1 fruit fly cellular context compared by ENCODE assay signal in the genomic region with DNA sequence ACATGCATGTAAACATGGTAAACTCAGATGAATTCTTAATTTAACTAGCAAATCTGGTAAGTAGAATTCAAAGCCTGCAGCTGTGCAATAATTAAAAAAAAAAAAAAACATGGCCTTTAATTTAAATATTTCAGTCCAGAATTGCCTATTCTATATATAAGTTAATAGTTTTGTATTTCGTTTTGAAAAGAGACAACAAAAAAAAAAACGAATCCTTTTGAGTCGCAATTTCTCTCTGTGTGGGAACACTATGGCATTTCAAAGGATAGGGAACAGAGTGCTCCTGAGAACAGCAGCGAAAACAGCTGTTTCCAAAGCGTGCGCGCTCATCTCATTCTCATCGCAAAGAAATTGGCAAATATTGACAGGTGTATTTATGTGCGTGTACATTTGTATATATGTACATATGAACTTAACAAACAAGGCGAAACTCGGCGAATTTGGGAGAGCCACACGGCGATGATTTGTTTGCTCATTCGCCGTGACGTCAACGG.
A peak's percentile ranks its signal among the peaks of the same experiment; 100 is the strongest.
TF ChIP-seq lines count a peak whose summit lies in the region.

No protein-coding gene starts in this region.

TF ChIP-seq in whole organism, embryonic, 481 proteins besides CTCF, POLR2A, EP300 and RAD21 (continued from another document and continues in another):
- TF ChIP-seq bsh (GFP tag; optimal IDR thresholded peaks at IDR 0.05; lab: Kevin White, UChicago), result peak; percentile 39 to 68
- TF ChIP-seq Dp (GFP tag; optimal IDR thresholded peaks at IDR 0.05; lab: Kevin White, UChicago), result no peak
- peak; percentile 49 for TF ChIP-seq CG8924 (tag; optimal IDR thresholded peaks at IDR 0.05; lab: Kevin White, UChicago)
- TF ChIP-seq E2f2 (GFP tag; IDR thresholded peaks at IDR 0.05; lab: Robert Waterston, UW), result peak; percentile 30; the same call in 1 of the 2 replicates
- TF ChIP-seq CG10565 (GFP tag; optimal IDR thresholded peaks at IDR 0.05; lab: Kevin White, UChicago), result peak; percentile 31
- peak; percentile 48 for TF ChIP-seq CG9437 (GFP tag; optimal IDR thresholded peaks at IDR 0.05; lab: Kevin White, UChicago)
- peak; percentile 73; the same call in 2 of the 3 replicates for TF ChIP-seq dysf (GFP tag; IDR thresholded peaks at IDR 0.05; lab: Robert Waterston, UW)
- TF ChIP-seq nmo (GFP tag; optimal IDR thresholded peaks at IDR 0.05; lab: Kevin White, UChicago), result peak; percentile 76
- TF ChIP-seq CG30020 (tag; optimal IDR thresholded peaks at IDR 0.05; lab: Kevin White, UChicago), result no peak
- peak; percentile 55; the same call in 1 of the 3 replicates for TF ChIP-seq zfh1 (GFP tag; IDR thresholded peaks at IDR 0.05; lab: Robert Waterston, UW)
- TF ChIP-seq slbo (GFP tag; IDR thresholded peaks at IDR 0.05; lab: Robert Waterston, UW), result peak; percentile 53
- TF ChIP-seq ase (GFP tag; IDR thresholded peaks at IDR 0.05; lab: Robert Waterston, UW), result 0 out of 3 replicates have a peak, but pooled peaks have one; percentile 30
- TF ChIP-seq Xbp1 (GFP tag; optimal IDR thresholded peaks at IDR 0.05; lab: Kevin White, UChicago), result peak; percentile 64
- TF ChIP-seq ind (GFP tag; optimal IDR thresholded peaks at IDR 0.05; lab: Kevin White, UChicago), result peak; percentile 56
- TF ChIP-seq Xrp1 (GFP tag; IDR thresholded peaks at IDR 0.05; lab: Robert Waterston, UW), result peak; percentile 66
- no peak for TF ChIP-seq kay (GFP tag; optimal IDR thresholded peaks at IDR 0.05; lab: Kevin White, UChicago)
- no peak for TF ChIP-seq gcm2 (GFP tag; optimal IDR thresholded peaks at IDR 0.05; lab: Kevin White, UChicago)
- TF ChIP-seq Nf-YB (GFP tag; optimal IDR thresholded peaks at IDR 0.05; lab: Kevin White, UChicago), result peak; percentile 8
- TF ChIP-seq eyg (GFP tag; optimal IDR thresholded peaks at IDR 0.05; lab: Kevin White, UChicago), result no peak
- peak; percentile 66 for TF ChIP-seq Blimp-1 (GFP tag; optimal IDR thresholded peaks at IDR 0.05; lab: Kevin White, UChicago)
- peak; percentile 35; the same call in 1 of the 3 replicates for TF ChIP-seq CG17361 (GFP tag; IDR thresholded peaks at IDR 0.05; lab: Robert Waterston, UW)
- no peak for TF ChIP-seq Opbp (GFP tag; IDR thresholded peaks at IDR 0.05; lab: Robert Waterston, UW; ENCODE audit: partially characterized antibody)
- peak; percentile 38 for TF ChIP-seq CG9932 (GFP tag; IDR thresholded peaks at IDR 0.05; lab: Robert Waterston, UW)
- peak; percentile 38 for TF ChIP-seq B-H2 (GFP tag; optimal IDR thresholded peaks at IDR 0.05; lab: Kevin White, UChicago)
- peak; percentile 49 for TF ChIP-seq tin (GFP tag; optimal IDR thresholded peaks at IDR 0.05; lab: Kevin White, UChicago)
- no peak for TF ChIP-seq Bteb2 (GFP tag; optimal IDR thresholded peaks at IDR 0.05; lab: Kevin White, UChicago)
- TF ChIP-seq CG4820 (GFP tag; optimal IDR thresholded peaks at IDR 0.05; lab: Kevin White, UChicago), result peak; percentile 56
- TF ChIP-seq nau (GFP tag; optimal IDR thresholded peaks at IDR 0.05; lab: Kevin White, UChicago), result peak; percentile 55
- 0 out of 2 replicates have a peak, but pooled peaks have one; percentile 30 for TF ChIP-seq klu (GFP tag; IDR thresholded peaks at IDR 0.05; lab: Robert Waterston, UW)
- TF ChIP-seq gcm (GFP tag; optimal IDR thresholded peaks at IDR 0.05; lab: Kevin White, UChicago), result peak; percentile 43
- peak; percentile 53 for TF ChIP-seq CG17385 (GFP tag; optimal IDR thresholded peaks at IDR 0.05; lab: Kevin White, UChicago)
- peak; percentile 14 for TF ChIP-seq CG18011 (GFP tag; optimal IDR thresholded peaks at IDR 0.05; lab: Kevin White, UChicago)
- peak; percentile 19 for TF ChIP-seq Nf-YC (tag; optimal IDR thresholded peaks at IDR 0.05; lab: Kevin White, UChicago)
- TF ChIP-seq MESR4 (GFP tag; optimal IDR thresholded peaks at IDR 0.05; lab: Kevin White, UChicago), result no peak
- peak; percentile 24; the same call in 1 of the 2 replicates for TF ChIP-seq CG8765 (GFP tag; IDR thresholded peaks at IDR 0.05; lab: Robert Waterston, UW)
- peak; percentile 24; the same call in 1 of the 4 replicates for TF ChIP-seq Gug (GFP tag; IDR thresholded peaks at IDR 0.05; lab: Robert Waterston, UW)
- peak; percentile 67 for TF ChIP-seq Max (GFP tag; optimal IDR thresholded peaks at IDR 0.05; lab: Kevin White, UChicago)
- TF ChIP-seq Deaf1 (tag; optimal IDR thresholded peaks at IDR 0.05; lab: Kevin White, UChicago), result peak; percentile 12
- TF ChIP-seq Dref (GFP tag; IDR thresholded peaks at IDR 0.05; lab: Robert Waterston, UW), result no peak
- TF ChIP-seq CG10462 (GFP tag; optimal IDR thresholded peaks at IDR 0.05; lab: Kevin White, UChicago), result peak; percentile 15
- peak; percentile 44 for TF ChIP-seq Dad (GFP tag; optimal IDR thresholded peaks at IDR 0.05; lab: Kevin White, UChicago)
- TF ChIP-seq CG2889 (GFP tag; IDR thresholded peaks at IDR 0.05; lab: Robert Waterston, UW), result 0 out of 3 replicates have a peak, but pooled peaks have one; percentile 5
- TF ChIP-seq CG3407 (GFP tag; optimal IDR thresholded peaks at IDR 0.05; lab: Kevin White, UChicago), result peak; percentile 32
- no peak for TF ChIP-seq pita (GFP tag; optimal IDR thresholded peaks at IDR 0.05; lab: Kevin White, UChicago)
- TF ChIP-seq chn (GFP tag; optimal IDR thresholded peaks at IDR 0.05; lab: Kevin White, UChicago), result peak; percentile 61
- TF ChIP-seq Hand (GFP tag; optimal IDR thresholded peaks at IDR 0.05; lab: Kevin White, UChicago), result peak; percentile 49
- peak; percentile 60 for TF ChIP-seq unpg (GFP tag; optimal IDR thresholded peaks at IDR 0.05; lab: Kevin White, UChicago)
- no peak for TF ChIP-seq Lim3 (GFP tag; IDR thresholded peaks at IDR 0.05; lab: Robert Waterston, UW)
- TF ChIP-seq Adf1 (GFP tag; IDR thresholded peaks at IDR 0.05; lab: Robert Waterston, UW), result peak; percentile 26; the same call in 1 of the 2 replicates
- TF ChIP-seq her (GFP tag; optimal IDR thresholded peaks at IDR 0.05; lab: Kevin White, UChicago), result no peak
- peak; percentile 58 for TF ChIP-seq ATbp (GFP tag; optimal IDR thresholded peaks at IDR 0.05; lab: Kevin White, UChicago)
- peak; percentile 45 for TF ChIP-seq ewg (GFP tag; optimal IDR thresholded peaks at IDR 0.05; lab: Kevin White, UChicago)
- TF ChIP-seq pum (GFP tag; optimal IDR thresholded peaks at IDR 0.05; lab: Kevin White, UChicago), result no peak
- TF ChIP-seq CG15601 (tag; optimal IDR thresholded peaks at IDR 0.05; lab: Kevin White, UChicago), result peak; percentile 60
- TF ChIP-seq CkIIα-i1 (GFP tag; IDR thresholded peaks at IDR 0.05; lab: Robert Waterston, UW), result no peak
- TF ChIP-seq CG3281 (GFP tag; optimal IDR thresholded peaks at IDR 0.05; lab: Kevin White, UChicago), result peak; percentile 49
- TF ChIP-seq HmgD (GFP tag; optimal IDR thresholded peaks at IDR 0.05; lab: Kevin White, UChicago), result no peak
- TF ChIP-seq chif (GFP tag; optimal IDR thresholded peaks at IDR 0.05; lab: Kevin White, UChicago), result peak; percentile 37 to 65
- TF ChIP-seq CG9727 (GFP tag; optimal IDR thresholded peaks at IDR 0.05; lab: Kevin White, UChicago), result peak; percentile 78
- no peak for TF ChIP-seq CG17912 (GFP tag; optimal IDR thresholded peaks at IDR 0.05; lab: Kevin White, UChicago)
- TF ChIP-seq CG2129 (GFP tag; IDR thresholded peaks at IDR 0.05; lab: Robert Waterston, UW; ENCODE audit: partially characterized antibody), result no peak
- TF ChIP-seq gsb (GFP tag; IDR thresholded peaks at IDR 0.05; lab: Robert Waterston, UW), result no peak
- TF ChIP-seq CG2712 (tag; optimal IDR thresholded peaks at IDR 0.05; lab: Kevin White, UChicago), result peak; percentile 76
- peak; percentile 3 for TF ChIP-seq CG2116 (GFP tag; optimal IDR thresholded peaks at IDR 0.05; lab: Kevin White, UChicago)
- peak; percentile 43 for TF ChIP-seq Camta (GFP tag; optimal IDR thresholded peaks at IDR 0.05; lab: Kevin White, UChicago)
- no peak for TF ChIP-seq corto (GFP tag; optimal IDR thresholded peaks at IDR 0.05; lab: Kevin White, UChicago)
- TF ChIP-seq CG11504 (tag; optimal IDR thresholded peaks at IDR 0.05; lab: Kevin White, UChicago), result peak; percentile 73
- peak; percentile 57 for TF ChIP-seq dmrt11E (tag; optimal IDR thresholded peaks at IDR 0.05; lab: Kevin White, UChicago)
- TF ChIP-seq pzg (GFP tag; optimal IDR thresholded peaks at IDR 0.05; lab: Kevin White, UChicago), result no peak
- TF ChIP-seq tgo (GFP tag; IDR thresholded peaks at IDR 0.05; lab: Robert Waterston, UW), result peak; percentile 61
- TF ChIP-seq CG18599 (GFP tag; optimal IDR thresholded peaks at IDR 0.05; lab: Kevin White, UChicago), result peak; percentile 79
- 0 out of 2 replicates have a peak, but pooled peaks have one; percentile 25 for TF ChIP-seq CG10959 (GFP tag; IDR thresholded peaks at IDR 0.05; lab: Robert Waterston, UW)
- no peak for TF ChIP-seq ash1 (GFP tag; optimal IDR thresholded peaks at IDR 0.05; lab: Kevin White, UChicago)
- no peak for TF ChIP-seq Mes4 (GFP tag; optimal IDR thresholded peaks at IDR 0.05; lab: Kevin White, UChicago)
- TF ChIP-seq lola (GFP tag; optimal IDR thresholded peaks at IDR 0.05; lab: Kevin White, UChicago), result peak in 1 of 3 experiments; percentile 59
- TF ChIP-seq stc (GFP tag; IDR thresholded peaks at IDR 0.05; lab: Robert Waterston, UW), result 0 out of 2 replicates have a peak, but pooled peaks have one; percentile 36
- peak; percentile 1 for TF ChIP-seq CG12299 (tag; optimal IDR thresholded peaks at IDR 0.05; lab: Kevin White, UChicago)
- peak; percentile 50 for TF ChIP-seq gsb-n (tag; optimal IDR thresholded peaks at IDR 0.05; lab: Kevin White, UChicago)
- peak; percentile 28 for TF ChIP-seq CG11723 (GFP tag; optimal IDR thresholded peaks at IDR 0.05; lab: Kevin White, UChicago)
- peak; percentile 16; the same call in 1 of the 2 replicates for TF ChIP-seq ssp (GFP tag; IDR thresholded peaks at IDR 0.05; lab: Robert Waterston, UW)
- TF ChIP-seq phol (tag; optimal IDR thresholded peaks at IDR 0.05; lab: Kevin White, UChicago), result peak; percentile 73
- no peak for TF ChIP-seq crc (GFP tag; optimal IDR thresholded peaks at IDR 0.05; lab: Kevin White, UChicago)
- no peak for TF ChIP-seq abd-A (tag; optimal IDR thresholded peaks at IDR 0.05; lab: Kevin White, UChicago)
- TF ChIP-seq CG10366 (GFP tag; IDR thresholded peaks at IDR 0.05; lab: Robert Waterston, UW), result peak; percentile 41
- TF ChIP-seq CG12071 (GFP tag; optimal IDR thresholded peaks at IDR 0.05; lab: Kevin White, UChicago), result peak; percentile 64
- peak; percentile 41; the same call in 1 of the 2 replicates for TF ChIP-seq CG32772 (GFP tag; IDR thresholded peaks at IDR 0.05; lab: Robert Waterston, UW)
- peak; percentile 43 for TF ChIP-seq pnt (GFP tag; optimal IDR thresholded peaks at IDR 0.05; lab: Kevin White, UChicago)
- peak; percentile 31 for TF ChIP-seq Dek (tag; optimal IDR thresholded peaks at IDR 0.05; lab: Kevin White, UChicago)
- TF ChIP-seq Hsf (GFP tag; optimal IDR thresholded peaks at IDR 0.05; lab: Kevin White, UChicago), result peak; percentile 57
- TF ChIP-seq Trl (optimal IDR thresholded peaks at IDR 0.05; lab: Kevin White, UChicago), result no peak
- peak; percentile 31 for TF ChIP-seq Trl (GFP tag; optimal IDR thresholded peaks at IDR 0.05; lab: Kevin White, UChicago)
- peak; percentile 25 to 52 for TF ChIP-seq dpn (GFP tag; optimal IDR thresholded peaks at IDR 0.05; lab: Kevin White, UChicago)
- peak; percentile 15 for TF ChIP-seq CG16863 (GFP tag; optimal IDR thresholded peaks at IDR 0.05; lab: Kevin White, UChicago)
- TF ChIP-seq CG17829 (tag; optimal IDR thresholded peaks at IDR 0.05; lab: Kevin White, UChicago), result peak; percentile 72
- peak; percentile 59 for TF ChIP-seq CG14710 (tag; optimal IDR thresholded peaks at IDR 0.05; lab: Kevin White, UChicago)
- TF ChIP-seq Hmr (GFP tag; optimal IDR thresholded peaks at IDR 0.05; lab: Kevin White, UChicago), result peak; percentile 55
- no peak for TF ChIP-seq ap (GFP tag; IDR thresholded peaks at IDR 0.05; lab: Robert Waterston, UW)
- TF ChIP-seq CG8290 (GFP tag; optimal IDR thresholded peaks at IDR 0.05; lab: Kevin White, UChicago), result peak; percentile 16
- TF ChIP-seq CG8290 (tag; optimal IDR thresholded peaks at IDR 0.05; lab: Kevin White, UChicago), result peak in 1 of 2 experiments; percentile 87
- no peak for TF ChIP-seq CG14965 (GFP tag; optimal IDR thresholded peaks at IDR 0.05; lab: Kevin White, UChicago; ENCODE audit: borderline replicate concordance)
- TF ChIP-seq CG33557 (GFP tag; optimal IDR thresholded peaks at IDR 0.05; lab: Kevin White, UChicago), result peak; percentile 35
- TF ChIP-seq ci (GFP tag; IDR thresholded peaks at IDR 0.05; lab: Robert Waterston, UW), result peak; percentile 60; the same call in 2 of the 3 replicates
- TF ChIP-seq org-1 (GFP tag; optimal IDR thresholded peaks at IDR 0.05; lab: Kevin White, UChicago), result peak; percentile 65
- TF ChIP-seq oc (tag; optimal IDR thresholded peaks at IDR 0.05; lab: Kevin White, UChicago), result peak; percentile 4
- peak; percentile 47 for TF ChIP-seq CG9215 (GFP tag; IDR thresholded peaks at IDR 0.05; lab: Robert Waterston, UW)
- TF ChIP-seq Hmx (GFP tag; optimal IDR thresholded peaks at IDR 0.05; lab: Kevin White, UChicago), result peak; percentile 35
- TF ChIP-seq PHDP (tag; optimal IDR thresholded peaks at IDR 0.05; lab: Kevin White, UChicago), result peak; percentile 54
- peak; percentile 91 for TF ChIP-seq sens (GFP tag; lab: Kevin White, UChicago)
- TF ChIP-seq Aef1 (GFP tag; IDR thresholded peaks at IDR 0.05; lab: Robert Waterston, UW), result peak; percentile 47; the same call in 2 of the 3 replicates
- no peak for TF ChIP-seq ERR (GFP tag; optimal IDR thresholded peaks at IDR 0.05; lab: Kevin White, UChicago)
- 0 out of 3 replicates have a peak, but pooled peaks have one; percentile 23 for TF ChIP-seq CG34422 (GFP tag; IDR thresholded peaks at IDR 0.05; lab: Robert Waterston, UW)
- TF ChIP-seq ara (GFP tag; IDR thresholded peaks at IDR 0.05; lab: Robert Waterston, UW), result peak; percentile 51; the same call in 1 of the 2 replicates
- TF ChIP-seq ato (GFP tag; IDR thresholded peaks at IDR 0.05; lab: Robert Waterston, UW; ENCODE audit: partially characterized antibody), result no peak
- peak; percentile 53 for TF ChIP-seq fd102C (GFP tag; optimal IDR thresholded peaks at IDR 0.05; lab: Kevin White, UChicago)
- peak; percentile 54 for TF ChIP-seq CG13296 (GFP tag; optimal IDR thresholded peaks at IDR 0.05; lab: Kevin White, UChicago)
- peak; percentile 9; the same call in 1 of the 2 replicates for TF ChIP-seq CG14014 (GFP tag; IDR thresholded peaks at IDR 0.05; lab: Robert Waterston, UW)
- TF ChIP-seq dm (GFP tag; optimal IDR thresholded peaks at IDR 0.05; lab: Kevin White, UChicago), result peak; percentile 18
- TF ChIP-seq disco-r (GFP tag; optimal IDR thresholded peaks at IDR 0.05; lab: Kevin White, UChicago), result no peak
- no peak for TF ChIP-seq sqz (GFP tag; optimal IDR thresholded peaks at IDR 0.05; lab: Kevin White, UChicago)
- peak; percentile 72 for TF ChIP-seq schlank (tag; optimal IDR thresholded peaks at IDR 0.05; lab: Kevin White, UChicago)
- TF ChIP-seq grn (GFP tag; optimal IDR thresholded peaks at IDR 0.05; lab: Kevin White, UChicago), result peak; percentile 16
- peak; percentile 39 for TF ChIP-seq CG5245 (GFP tag; optimal IDR thresholded peaks at IDR 0.05; lab: Kevin White, UChicago)
